Worm (Caenorhabditis elegans): ENCODE measurements around the gene srh-89.
A peak's percentile ranks its signal among the peaks of the same experiment; 100 is the strongest.

Gene srh-89

DNA sequence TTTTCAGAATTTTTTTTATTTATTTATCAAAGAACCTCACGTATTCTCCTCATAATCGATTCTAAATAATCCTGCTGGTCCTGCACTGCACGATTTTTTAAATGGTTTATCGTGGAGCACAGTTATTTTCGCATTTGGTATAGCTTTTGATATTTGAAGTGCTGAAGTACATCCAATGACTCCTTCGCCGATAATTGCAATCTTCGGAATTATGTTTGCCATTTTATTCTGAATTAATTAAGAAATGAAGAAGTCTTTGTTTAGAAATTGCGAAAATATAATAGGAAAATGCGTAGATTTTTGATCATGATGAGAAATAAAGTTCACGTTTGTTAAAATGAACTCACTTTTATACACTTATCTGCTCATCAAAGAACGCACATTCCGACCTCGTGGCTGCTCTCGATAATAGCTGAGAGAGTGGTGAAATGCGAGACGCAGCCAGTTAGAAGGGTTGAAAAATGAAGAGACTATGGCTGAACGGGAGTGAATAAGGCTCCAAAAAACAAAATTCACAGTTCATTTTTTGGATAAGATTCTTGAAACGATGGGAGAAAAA, 29.7 kb downstream of the srh-89 start:
- TF ChIP-seq mbf-1 (tag; optimal IDR thresholded peaks at IDR 0.05) (no peak), nhr-25 (tag; optimal IDR thresholded peaks at IDR 0.05) (no peak), lsy-2 (tag; optimal IDR thresholded peaks at IDR 0.05) (peak in 1 of 2 experiments; percentile 71), nhr-21 (tag; optimal IDR thresholded peaks at IDR 0.05) (no peak), egl-27 (tag; optimal IDR thresholded peaks at IDR 0.05) (no peak), elt-1 (tag; optimal IDR thresholded peaks at IDR 0.05) (no peak), nhr-6 (tag; optimal IDR thresholded peaks at IDR 0.05) (no peak), C34F6.9 (tag; optimal IDR thresholded peaks at IDR 0.05) (peak; percentile 76), ZK546.5 (tag; optimal IDR thresholded peaks at IDR 0.05) (no peak), zag-1 (tag; optimal IDR thresholded peaks at IDR 0.05) (peak; percentile 37), unc-62 (GFP tag; optimal IDR thresholded peaks at IDR 0.05) (no peak), sem-4 (tag; optimal IDR thresholded peaks at IDR 0.05) (peak; percentile 46), ztf-11 (tag; optimal IDR thresholded peaks at IDR 0.05) (no peak), ceh-82 (tag; optimal IDR thresholded peaks at IDR 0.05) (no peak), ama-1 (optimal IDR thresholded peaks at IDR 0.05) (peak; percentile 88), sma-9 (GFP tag; optimal IDR thresholded peaks at IDR 0.05) (peak; percentile 95), sma-9 (tag; optimal IDR thresholded peaks at IDR 0.05) (no peak), F13H6.1 (tag; optimal IDR thresholded peaks at IDR 0.05) (peak; percentile 64), ztf-4 (tag; optimal IDR thresholded peaks at IDR 0.05) (peak; percentile 6), skn-1 (tag; optimal IDR thresholded peaks at IDR 0.05) (peak; percentile 34), aly-2 (tag; optimal IDR thresholded peaks at IDR 0.05) (no peak), fos-1 (tag; optimal IDR thresholded peaks at IDR 0.05) (peak; percentile 49), crh-2 (tag; optimal IDR thresholded peaks at IDR 0.05) (peak; percentile 78), nhr-129 (tag; optimal IDR thresholded peaks at IDR 0.05) (peak; percentile 48), unc-39 (tag; optimal IDR thresholded peaks at IDR 0.05) (no peak), gmeb-1 (tag; optimal IDR thresholded peaks at IDR 0.05) (peak; percentile 16), mdl-1 (tag; optimal IDR thresholded peaks at IDR 0.05) (peak; percentile 87 to 88), lin-11 (tag; optimal IDR thresholded peaks at IDR 0.05) (no peak)

ce11 chrV:7432441-7433146, 32.0 kb downstream of the srh-89 start:
- peak; percentile 10 for TF ChIP-seq nhr-129 (tag; optimal IDR thresholded peaks at IDR 0.05)
- no peak for TF ChIP-seq sma-9 (GFP tag; optimal IDR thresholded peaks at IDR 0.05)
- TF ChIP-seq sma-9 (tag; optimal IDR thresholded peaks at IDR 0.05), result no peak
- TF ChIP-seq nhr-21 (tag; optimal IDR thresholded peaks at IDR 0.05), result peak; percentile 33
- peak; percentile 45 for TF ChIP-seq ztf-4 (tag; optimal IDR thresholded peaks at IDR 0.05)
- no peak for TF ChIP-seq Y55F3AM.14 (GFP tag; optimal IDR thresholded peaks at IDR 0.05)
- TF ChIP-seq fos-1 (tag; optimal IDR thresholded peaks at IDR 0.05), result no peak
- TF ChIP-seq ama-1 (optimal IDR thresholded peaks at IDR 0.05), result peak; percentile 82

DNA sequence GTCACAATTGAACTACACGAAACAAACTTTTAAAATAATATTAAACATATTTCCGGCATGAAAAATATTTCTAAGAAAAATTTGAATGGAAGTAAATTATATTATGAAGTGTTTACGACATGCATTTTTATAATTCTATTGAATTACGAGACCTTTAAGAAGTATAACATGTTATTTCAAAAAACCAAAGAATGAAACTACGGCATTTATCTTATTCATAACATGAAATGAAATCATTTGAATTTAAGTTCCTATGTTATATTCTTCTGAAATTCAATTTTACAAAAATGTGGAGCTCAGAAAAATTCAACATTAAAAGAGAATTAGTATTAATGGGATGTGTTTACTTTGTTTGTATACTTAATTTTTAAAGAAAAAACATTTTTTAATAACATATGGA, 33.6 kb downstream of the srh-89 start, which contains the start of gene srw-71:
Gene srw-71, minus strand, starts transcription at position 101 of the 400 bp plus-strand sequence.
- no peak for TF ChIP-seq ceh-16 (tag; optimal IDR thresholded peaks at IDR 0.05)
- no peak for TF ChIP-seq nhr-6 (tag; optimal IDR thresholded peaks at IDR 0.05)
- no peak for TF ChIP-seq nhr-10 (tag; optimal IDR thresholded peaks at IDR 0.05)
- TF ChIP-seq egl-27 (tag; optimal IDR thresholded peaks at IDR 0.05), result no peak
- TF ChIP-seq mdl-1 (tag; optimal IDR thresholded peaks at IDR 0.05), result no peak
- no peak for TF ChIP-seq sma-9 (GFP tag; optimal IDR thresholded peaks at IDR 0.05)
- TF ChIP-seq sma-9 (tag; optimal IDR thresholded peaks at IDR 0.05), result no peak
- TF ChIP-seq elt-1 (tag; optimal IDR thresholded peaks at IDR 0.05), result no peak
- TF ChIP-seq nhr-23 (tag; optimal IDR thresholded peaks at IDR 0.05), result no peak
- no peak for TF ChIP-seq blmp-1 (tag; optimal IDR thresholded peaks at IDR 0.05; ENCODE audit: insufficient read depth)
- no peak for TF ChIP-seq lin-11 (tag; optimal IDR thresholded peaks at IDR 0.05)
- TF ChIP-seq ztf-4 (tag; optimal IDR thresholded peaks at IDR 0.05), result no peak
- no peak for TF ChIP-seq skn-1 (tag; optimal IDR thresholded peaks at IDR 0.05)
- TF ChIP-seq crh-2 (tag; optimal IDR thresholded peaks at IDR 0.05), result no peak
- no peak for TF ChIP-seq nhr-21 (tag; optimal IDR thresholded peaks at IDR 0.05)
- TF ChIP-seq fos-1 (tag; optimal IDR thresholded peaks at IDR 0.05), result no peak
- no peak for TF ChIP-seq nhr-12 (tag; optimal IDR thresholded peaks at IDR 0.05)
- TF ChIP-seq unc-55 (GFP tag; optimal IDR thresholded peaks at IDR 0.05), result no peak
- TF ChIP-seq aly-2 (tag; optimal IDR thresholded peaks at IDR 0.05), result no peak

DNA sequence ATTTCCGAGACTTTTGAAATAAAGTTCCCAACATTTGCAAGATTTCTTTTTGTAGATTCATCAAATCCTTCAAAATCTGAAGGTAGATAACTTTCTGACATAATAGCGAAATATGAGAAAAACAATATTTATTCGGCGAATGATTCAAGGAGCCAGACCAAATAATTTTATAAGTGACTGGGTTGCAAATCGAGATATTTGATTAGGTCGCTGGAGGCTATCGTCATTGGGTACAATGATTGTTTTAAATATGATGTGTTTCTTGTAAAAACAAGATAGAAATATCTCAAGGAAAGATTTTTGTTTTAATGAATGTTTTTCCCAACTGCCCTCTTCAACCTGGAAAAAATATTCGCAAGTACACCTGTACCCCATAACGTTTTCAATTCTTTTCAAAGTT, 35.7 kb downstream of the srh-89 start, which contains the start of gene srw-69:
Gene srw-69, minus strand, starts transcription at position 101 of the 400 bp plus-strand sequence.
- TF ChIP-seq lin-11 (tag; optimal IDR thresholded peaks at IDR 0.05), result no peak
- no peak for TF ChIP-seq unc-55 (GFP tag; optimal IDR thresholded peaks at IDR 0.05)
- no peak for TF ChIP-seq fos-1 (tag; optimal IDR thresholded peaks at IDR 0.05)
- TF ChIP-seq mdl-1 (tag; optimal IDR thresholded peaks at IDR 0.05), result no peak
- no peak for TF ChIP-seq sem-4 (tag; optimal IDR thresholded peaks at IDR 0.05)
- no peak for TF ChIP-seq sma-9 (GFP tag; optimal IDR thresholded peaks at IDR 0.05)
- no peak for TF ChIP-seq sma-9 (tag; optimal IDR thresholded peaks at IDR 0.05)
- no peak for TF ChIP-seq nhr-23 (tag; optimal IDR thresholded peaks at IDR 0.05)
- no peak for TF ChIP-seq ztf-4 (tag; optimal IDR thresholded peaks at IDR 0.05)
- TF ChIP-seq ceh-16 (tag; optimal IDR thresholded peaks at IDR 0.05), result no peak
- TF ChIP-seq sma-3 (GFP tag; optimal IDR thresholded peaks at IDR 0.05), result no peak
- TF ChIP-seq nhr-10 (tag; optimal IDR thresholded peaks at IDR 0.05), result no peak
- TF ChIP-seq peb-1 (tag; optimal IDR thresholded peaks at IDR 0.05), result no peak
- no peak for TF ChIP-seq alr-1 (tag; optimal IDR thresholded peaks at IDR 0.05)
